Fruit fly (Drosophila melanogaster): ENCODE results near the gene Sec8.

Gene Sec8

DNA sequence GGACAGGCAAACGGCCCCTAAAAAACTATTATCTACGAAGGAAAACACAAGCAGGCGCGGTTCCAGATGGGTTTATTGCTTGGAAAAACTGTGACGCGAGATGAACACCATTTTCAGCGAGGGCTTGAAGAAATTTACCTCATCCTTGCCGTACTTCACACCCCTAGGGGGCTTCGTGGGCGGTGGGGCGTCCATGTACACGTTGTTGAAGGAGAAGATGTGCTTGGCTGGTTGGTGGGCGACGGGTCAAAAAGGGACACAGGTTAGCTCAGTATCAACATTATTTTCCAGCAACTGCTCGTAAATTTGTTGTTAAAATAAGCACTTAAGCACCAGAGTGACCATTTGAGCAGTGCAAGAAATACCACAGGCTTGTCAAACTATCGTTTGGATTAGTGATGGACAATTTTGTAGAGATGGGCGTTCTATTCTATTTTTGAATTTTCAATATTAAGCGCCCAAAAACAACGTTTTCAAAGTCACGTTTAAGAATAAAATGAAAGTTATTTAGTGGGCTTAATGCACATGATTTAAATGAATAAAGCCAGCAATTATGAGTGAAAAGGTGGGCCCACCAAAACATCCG lies at the start of gene Sec8:
TSS of gene Sec8 (minus strand) at position 374 of the 586 bp plus-strand sequence.
- TF ChIP-seq CG12768 (GFP tag; optimal IDR thresholded peaks at IDR 0.05) (no peak), Mnt (GFP tag; optimal IDR thresholded peaks at IDR 0.05) (peak; percentile 31), CG11617 (GFP tag; optimal IDR thresholded peaks at IDR 0.05) (peak; percentile 8), CG33017 (tag; optimal IDR thresholded peaks at IDR 0.05) (peak; percentile 7), CG7101 (tag; optimal IDR thresholded peaks at IDR 0.05) (peak; percentile 45), cic (GFP tag; optimal IDR thresholded peaks at IDR 0.05) (no peak), toe (GFP tag; optimal IDR thresholded peaks at IDR 0.05) (no peak), Crg-1 (GFP tag; optimal IDR thresholded peaks at IDR 0.05) (peak; percentile 25), CG5204 (GFP tag; optimal IDR thresholded peaks at IDR 0.05) (no peak), kay (GFP tag; ENCODE audit: borderline replicate concordance) (no peak), pad (GFP tag; optimal IDR thresholded peaks at IDR 0.05) (peak; percentile 2), cnc (optimal IDR thresholded peaks at IDR 0.05) (no peak), tj (GFP tag; optimal IDR thresholded peaks at IDR 0.05) (no peak), bab1 (GFP tag; optimal IDR thresholded peaks at IDR 0.05) (peak; percentile 63), Hr96 (GFP tag; optimal IDR thresholded peaks at IDR 0.05) (peak; percentile 24), CG14711 (tag; optimal IDR thresholded peaks at IDR 0.05) (peak; percentile 25), CG7045 (GFP tag; optimal IDR thresholded peaks at IDR 0.05) (no peak), CG1620 (GFP tag; optimal IDR thresholded peaks at IDR 0.05) (peak; percentile 30), ovo (GFP tag; optimal IDR thresholded peaks at IDR 0.05) (no peak), Clk (GFP tag; optimal IDR thresholded peaks at IDR 0.05) (no peak)

DNA sequence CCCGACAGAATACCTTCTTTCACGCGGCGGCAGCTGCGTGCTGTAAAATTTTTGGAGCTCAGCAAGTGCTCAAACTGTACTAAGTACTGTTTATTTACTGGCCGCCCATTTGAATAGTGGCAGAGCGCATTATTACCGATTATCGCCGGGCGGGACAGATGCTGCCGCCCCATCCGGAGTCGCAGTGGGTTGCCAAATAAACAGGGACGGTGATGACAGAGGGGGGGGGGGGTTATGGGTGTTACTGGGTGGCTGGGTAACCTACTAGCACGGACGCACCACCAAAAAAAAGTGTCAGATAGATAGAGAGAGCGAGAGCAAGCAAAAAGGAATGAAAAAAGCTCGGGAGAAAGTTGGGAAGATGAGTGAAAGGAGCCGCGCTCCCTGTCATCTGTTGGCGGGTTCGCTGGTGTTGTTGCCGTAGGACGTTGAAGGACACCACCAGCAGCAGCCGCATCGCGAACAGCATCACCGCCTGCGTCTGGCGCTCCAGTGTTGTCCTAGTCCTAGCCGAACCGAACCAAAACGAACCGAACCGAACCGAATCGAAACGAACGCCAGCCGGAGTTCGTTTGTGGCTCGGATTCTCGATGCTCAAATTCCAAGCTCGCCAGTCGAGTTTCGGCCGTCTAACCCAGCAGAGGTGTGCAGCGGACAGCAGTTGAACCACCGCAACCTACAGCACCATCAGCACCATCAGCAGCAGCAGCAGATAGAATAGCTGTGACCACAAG lies 43.1 kb upstream of the Sec8 start, which contains the start of gene CG11000:
TSS of gene CG11000 (plus strand) at position 626 of the 734 bp plus-strand sequence.
- peak; percentile 6 for TF ChIP-seq cic (GFP tag; optimal IDR thresholded peaks at IDR 0.05)
- TF ChIP-seq CG11617 (GFP tag; optimal IDR thresholded peaks at IDR 0.05) = no peak

DNA sequence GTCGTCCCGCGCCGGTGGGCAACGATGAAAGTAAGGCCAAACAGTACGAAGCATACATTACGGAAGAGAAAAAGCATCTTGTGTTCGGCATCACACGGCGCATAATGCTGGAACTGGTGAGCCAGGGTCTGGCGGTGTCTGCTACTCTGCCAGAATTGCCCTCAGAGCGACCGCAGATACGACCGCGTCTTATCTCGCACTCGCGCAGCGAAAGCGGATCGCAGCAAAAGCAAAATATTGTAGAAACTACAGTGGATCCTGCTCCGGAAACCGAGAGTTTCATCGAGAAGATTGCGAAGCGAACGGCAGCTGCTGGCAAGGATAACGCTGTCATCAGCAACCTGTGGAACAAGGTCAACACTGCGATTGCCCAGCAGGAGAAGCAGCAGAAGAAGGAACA lies 38.9 kb upstream of the Sec8 start:
- no peak for TF ChIP-seq CG33017 (tag; optimal IDR thresholded peaks at IDR 0.05)
- TF ChIP-seq Clk (GFP tag; optimal IDR thresholded peaks at IDR 0.05) = no peak
- TF ChIP-seq ovo (GFP tag; optimal IDR thresholded peaks at IDR 0.05) = no peak
- no peak for TF ChIP-seq CG12768 (GFP tag; optimal IDR thresholded peaks at IDR 0.05)
- no peak for TF ChIP-seq cic (GFP tag; optimal IDR thresholded peaks at IDR 0.05)
- no peak for TF ChIP-seq CG11617 (GFP tag; optimal IDR thresholded peaks at IDR 0.05)
- TF ChIP-seq CG5204 (GFP tag; optimal IDR thresholded peaks at IDR 0.05) = no peak
- no peak for TF ChIP-seq Mnt (GFP tag; optimal IDR thresholded peaks at IDR 0.05)
- no peak for TF ChIP-seq bab1 (GFP tag; optimal IDR thresholded peaks at IDR 0.05)
- no peak for TF ChIP-seq CG7101 (tag; optimal IDR thresholded peaks at IDR 0.05)

DNA sequence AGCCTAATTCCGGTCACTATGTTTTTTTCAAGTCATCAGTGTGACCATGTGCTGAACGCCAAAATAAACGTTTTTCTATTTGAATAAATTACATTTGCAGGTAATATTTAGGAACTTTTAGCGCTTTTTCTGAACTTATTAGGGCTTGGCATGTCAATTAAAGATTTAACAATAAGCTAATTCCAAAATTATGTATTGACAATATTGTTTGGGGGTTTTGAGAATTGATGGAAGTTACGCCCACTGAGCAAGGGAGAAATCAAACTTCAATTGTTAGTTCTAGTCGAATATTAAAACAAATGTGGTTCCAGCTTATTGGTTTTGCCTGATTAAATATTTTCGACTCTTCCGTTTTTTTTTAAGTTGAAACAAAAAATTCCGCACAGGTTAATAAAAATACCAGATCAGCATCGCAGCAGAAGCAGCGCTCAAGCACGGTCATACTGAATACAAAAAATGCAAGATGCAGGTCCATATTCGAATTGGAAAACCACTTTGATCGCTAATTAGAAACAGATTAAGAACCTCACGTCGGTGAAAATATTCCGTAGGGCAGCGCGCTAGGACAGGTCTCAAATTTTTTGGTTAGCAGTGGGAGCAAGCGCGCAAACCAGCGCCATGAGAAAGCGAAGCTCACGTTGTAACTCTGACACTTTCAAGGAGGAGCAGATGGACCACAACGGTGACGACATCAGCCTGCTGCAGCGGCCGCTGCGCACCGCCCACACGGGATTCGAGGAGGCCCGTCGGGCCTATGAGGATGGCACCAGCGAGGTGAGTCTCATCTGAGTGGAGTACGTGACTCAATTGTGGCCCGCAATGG lies 35.7 kb upstream of the Sec8 start, which contains the start of the genes PSMG1 and CG10979:
TSS of gene PSMG1 (minus strand) at position 51 of the 823 bp plus-strand sequence.
TSS of gene CG10979 (plus strand) at position 439 of the 823 bp plus-strand sequence.
- TF ChIP-seq tj (GFP tag; optimal IDR thresholded peaks at IDR 0.05) (no peak), CG14711 (tag; optimal IDR thresholded peaks at IDR 0.05) (no peak), bab1 (GFP tag; optimal IDR thresholded peaks at IDR 0.05) (no peak), CG11617 (GFP tag; optimal IDR thresholded peaks at IDR 0.05) (no peak), ovo (GFP tag; optimal IDR thresholded peaks at IDR 0.05) (no peak), Clk (GFP tag; optimal IDR thresholded peaks at IDR 0.05) (no peak), CG12768 (GFP tag; optimal IDR thresholded peaks at IDR 0.05) (no peak), Mnt (GFP tag; optimal IDR thresholded peaks at IDR 0.05) (no peak), CG1620 (GFP tag; optimal IDR thresholded peaks at IDR 0.05) (no peak), CG7101 (tag; optimal IDR thresholded peaks at IDR 0.05) (no peak), cnc (optimal IDR thresholded peaks at IDR 0.05) (no peak), kay (GFP tag; ENCODE audit: borderline replicate concordance) (no peak), pad (GFP tag; optimal IDR thresholded peaks at IDR 0.05) (no peak), CG5204 (GFP tag; optimal IDR thresholded peaks at IDR 0.05) (no peak), CG7045 (GFP tag; optimal IDR thresholded peaks at IDR 0.05) (no peak), CG33017 (tag; optimal IDR thresholded peaks at IDR 0.05) (no peak), cic (GFP tag; optimal IDR thresholded peaks at IDR 0.05) (no peak)

DNA sequence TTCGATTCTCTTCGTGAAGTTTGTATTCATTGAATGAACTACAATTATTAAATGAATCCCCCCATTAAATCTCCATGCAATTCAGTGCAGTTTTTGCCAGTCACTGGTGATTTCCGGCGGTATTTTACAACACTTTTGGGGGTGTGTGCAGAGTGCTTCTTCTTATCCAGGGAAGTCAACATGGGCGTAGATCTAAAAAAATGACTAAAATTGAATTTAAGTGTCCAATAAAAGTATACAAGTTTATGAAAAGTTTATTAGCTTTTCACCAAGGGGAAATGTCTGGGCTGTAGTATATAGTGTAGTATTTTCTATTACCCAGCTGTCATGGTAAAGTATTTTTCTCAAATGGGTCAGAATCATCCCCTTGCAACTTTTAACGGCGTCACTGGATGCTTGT lies 32.7 kb upstream of the Sec8 start, which contains the start of gene Hpf1:
TSS of gene Hpf1 (plus strand) at position 383 of the 400 bp plus-strand sequence.
- peak; percentile 99 for TF ChIP-seq CG5204 (GFP tag; optimal IDR thresholded peaks at IDR 0.05)
- peak; percentile 96 for TF ChIP-seq Clk (GFP tag; optimal IDR thresholded peaks at IDR 0.05)
- TF ChIP-seq CG1620 (GFP tag; optimal IDR thresholded peaks at IDR 0.05) = peak; percentile 99
- TF ChIP-seq tj (GFP tag; optimal IDR thresholded peaks at IDR 0.05) = peak; percentile 88
- TF ChIP-seq CG14711 (tag; optimal IDR thresholded peaks at IDR 0.05) = peak; percentile 98
- TF ChIP-seq ovo (GFP tag; optimal IDR thresholded peaks at IDR 0.05) = peak; percentile 96
- peak; percentile 99 for TF ChIP-seq CG12768 (GFP tag; optimal IDR thresholded peaks at IDR 0.05)
- TF ChIP-seq CG11617 (GFP tag; optimal IDR thresholded peaks at IDR 0.05) = peak; percentile 98
- peak; percentile 99 for TF ChIP-seq CG7045 (GFP tag; optimal IDR thresholded peaks at IDR 0.05)
- TF ChIP-seq pad (GFP tag; optimal IDR thresholded peaks at IDR 0.05) = peak; percentile 93
- no peak for TF ChIP-seq kay (GFP tag; ENCODE audit: borderline replicate concordance)
- TF ChIP-seq Mnt (GFP tag; optimal IDR thresholded peaks at IDR 0.05) = peak; percentile 96
- peak; percentile 99 for TF ChIP-seq bab1 (GFP tag; optimal IDR thresholded peaks at IDR 0.05)
- TF ChIP-seq Hr96 (GFP tag; optimal IDR thresholded peaks at IDR 0.05) = peak; percentile 99
- TF ChIP-seq cnc (optimal IDR thresholded peaks at IDR 0.05) = peak; percentile 96 to 98
- peak; percentile 99 for TF ChIP-seq CG7101 (tag; optimal IDR thresholded peaks at IDR 0.05)
- TF ChIP-seq toe (GFP tag; optimal IDR thresholded peaks at IDR 0.05) = peak; percentile 99
- TF ChIP-seq Crg-1 (GFP tag; optimal IDR thresholded peaks at IDR 0.05) = peak; percentile 99
- TF ChIP-seq cic (GFP tag; optimal IDR thresholded peaks at IDR 0.05) = peak; percentile 89
- TF ChIP-seq CG33017 (tag; optimal IDR thresholded peaks at IDR 0.05) = peak; percentile 99
